Worm (Caenorhabditis elegans) whole organism, L3 larva: ENCODE data around the gene sru-6.

Experiments used
- R02D3.7 ChIP-seq: fragments of 150-350 bp; optimal IDR thresholded peaks from 2 replicates; lab custom pipeline; 2014; ENCODE audit warnings: missing biosample characterization, missing genetic modification characterization
- aly-2 ChIP-seq: fragments of 150-350 bp; optimal IDR thresholded peaks from 2 replicates; lab custom pipeline; 2014; ENCODE audit warnings: missing biosample characterization, missing genetic modification characterization
- ama-1 ChIP-seq: fragments of 150-350 bp; optimal IDR thresholded peaks from 2 replicates; lab custom pipeline; 2018
- ceh-28 ChIP-seq: fragments of 150-350 bp; optimal IDR thresholded peaks from 2 replicates; lab custom pipeline; 2014; ENCODE audit warnings: missing biosample characterization, missing genetic modification reagents, missing genetic modification characterization
- ceh-82 ChIP-seq: fragments of 150-350 bp; optimal IDR thresholded peaks from 2 replicates; lab custom pipeline; 2014; ENCODE audit warnings: missing biosample characterization, missing genetic modification characterization
- daf-12 ChIP-seq: fragments of 150-350 bp; optimal IDR thresholded peaks from 2 replicates; lab custom pipeline; 2014; ENCODE audit warnings: missing biosample characterization, missing genetic modification reagents, missing genetic modification characterization
- egl-5 ChIP-seq: fragments of 150-350 bp; optimal IDR thresholded peaks from 2 replicates; lab custom pipeline; 2017; ENCODE audit warnings: missing biosample characterization, missing genetic modification reagents, missing genetic modification characterization, inconsistent platforms
- elt-1 ChIP-seq: fragments of 150-350 bp; optimal IDR thresholded peaks from 2 replicates; lab custom pipeline; 2014; ENCODE audit warnings: missing biosample characterization, missing genetic modification characterization
- elt-2 ChIP-seq: sonication (generic microtip); optimal IDR thresholded peaks from 2 replicates; lab custom pipeline; 2016; ENCODE audit warnings: missing genetic modification reagents, mild to moderate bottlenecking, missing genetic modification characterization, missing compliant biosample characterization
- elt-3 ChIP-seq, 3 experiments: fragments of 150-350 bp in 1 of 3; sonication (generic microtip) in 2 of 3; optimal IDR thresholded peaks; 2 replicates in 2 of 3; 4 replicates in 1 of 3; lab custom pipeline; 2014 to 2017; ENCODE audit warnings: missing biosample characterization in 3 of 3, missing genetic modification characterization in 3 of 3
- eor-1 ChIP-seq, 2 experiments: fragments of 150-350 bp; optimal IDR thresholded peaks; 2 replicates each; lab custom pipeline; 2014 to 2018; ENCODE audit warnings: missing biosample characterization in 2 of 2, missing genetic modification characterization in 2 of 2
- fkh-10 ChIP-seq: sonication (generic microtip); optimal IDR thresholded peaks from 2 replicates; lab custom pipeline; 2017; ENCODE audit warnings: missing biosample characterization, missing genetic modification reagents, missing genetic modification characterization
- fkh-2 ChIP-seq: fragments of 150-350 bp; optimal IDR thresholded peaks from 2 replicates; lab custom pipeline; 2014; ENCODE audit warnings: missing biosample characterization, missing genetic modification reagents, missing genetic modification characterization
- fos-1 ChIP-seq: fragments of 150-350 bp; optimal IDR thresholded peaks from 2 replicates; lab custom pipeline; 2014; ENCODE audit warnings: missing biosample characterization, missing genetic modification characterization
- hmg-11 ChIP-seq: sonication (generic microtip); optimal IDR thresholded peaks from 2 replicates; lab custom pipeline; 2016; ENCODE audit warnings: missing genetic modification characterization, missing compliant biosample characterization
- lin-15B ChIP-seq: fragments of 150-350 bp; optimal IDR thresholded peaks from 2 replicates; lab custom pipeline; 2014; ENCODE audit warnings: missing biosample characterization, missing genetic modification characterization
- lin-39 ChIP-seq: fragments of 150-350 bp; optimal IDR thresholded peaks from 2 replicates; lab custom pipeline; 2018; ENCODE audit warnings: missing biosample characterization, missing genetic modification reagents, missing genetic modification characterization
- lsy-12 ChIP-seq: sonication (generic microtip); optimal IDR thresholded peaks from 2 replicates; lab custom pipeline; 2016; ENCODE audit warnings: mild to moderate bottlenecking, missing genetic modification characterization, missing compliant biosample characterization
- nfya-1 ChIP-seq: sonication (generic microtip); optimal IDR thresholded peaks from 2 replicates; lab custom pipeline; 2017; ENCODE audit warnings: missing genetic modification characterization, mild to moderate bottlenecking, missing compliant biosample characterization, antibody characterized with exemption, moderate library complexity; ENCODE audit not compliant: insufficient read depth
- nhr-11 ChIP-seq: fragments of 150-350 bp; optimal IDR thresholded peaks from 2 replicates; lab custom pipeline; 2014; ENCODE audit warnings: missing biosample characterization, missing genetic modification characterization
- nhr-12 ChIP-seq: fragments of 150-350 bp; optimal IDR thresholded peaks from 2 replicates; lab custom pipeline; 2014; ENCODE audit warnings: missing biosample characterization, missing genetic modification characterization
- nhr-23 ChIP-seq: fragments of 150-350 bp; optimal IDR thresholded peaks from 2 replicates; lab custom pipeline; 2014; ENCODE audit warnings: missing biosample characterization, missing genetic modification reagents, missing genetic modification characterization
- nhr-237 ChIP-seq: fragments of 150-350 bp; optimal IDR thresholded peaks from 2 replicates; lab custom pipeline; 2014; ENCODE audit warnings: missing biosample characterization, missing genetic modification characterization
- nhr-25 ChIP-seq: sonication (generic microtip); optimal IDR thresholded peaks from 2 replicates; lab custom pipeline; 2017; ENCODE audit warnings: missing biosample characterization, missing genetic modification characterization
- nhr-43 ChIP-seq: sonication (generic microtip); optimal IDR thresholded peaks from 2 replicates; lab custom pipeline; 2016; ENCODE audit warnings: mild to moderate bottlenecking, missing genetic modification characterization, missing compliant biosample characterization; ENCODE audit not compliant: poor library complexity, severe bottlenecking
- nhr-67 ChIP-seq: fragments of 150-350 bp; optimal IDR thresholded peaks from 2 replicates; lab custom pipeline; 2014; ENCODE audit warnings: missing biosample characterization, missing genetic modification characterization
- nhr-76 ChIP-seq: fragments of 150-350 bp; sonication (generic microtip); optimal IDR thresholded peaks from 5 replicates; lab custom pipeline; 2014; ENCODE audit warnings: missing biosample characterization, missing genetic modification characterization
- pha-4 ChIP-seq: fragments of 150-350 bp; optimal IDR thresholded peaks from 2 replicates; lab custom pipeline; 2014; ENCODE audit warnings: missing biosample characterization, missing genetic modification reagents, missing genetic modification characterization
- pqm-1 ChIP-seq: fragments of 150-350 bp; optimal IDR thresholded peaks from 2 replicates; lab custom pipeline; 2017; ENCODE audit warnings: missing biosample characterization, missing genetic modification characterization, inconsistent platforms
- sea-2 ChIP-seq: fragments of 150-350 bp; sonication (generic microtip); optimal IDR thresholded peaks from 4 replicates; lab custom pipeline; 2014; ENCODE audit warnings: missing biosample characterization, missing genetic modification reagents, missing genetic modification characterization
- skn-1 ChIP-seq: fragments of 150-350 bp; optimal IDR thresholded peaks from 2 replicates; lab custom pipeline; 2014; ENCODE audit warnings: missing biosample characterization, missing genetic modification characterization
- snpc-4 ChIP-seq: fragments of 150-350 bp; optimal IDR thresholded peaks from 2 replicates; lab custom pipeline; 2014; ENCODE audit warnings: missing biosample characterization, missing genetic modification characterization
- unc-39 ChIP-seq: sonication (generic microtip); optimal IDR thresholded peaks from 4 replicates; lab custom pipeline; 2017; ENCODE audit warnings: missing biosample characterization, missing genetic modification characterization
- unc-62 ChIP-seq: fragments of 150-350 bp; sonication (generic microtip); optimal IDR thresholded peaks from 4 replicates; lab custom pipeline; 2014; ENCODE audit warnings: missing biosample characterization, missing genetic modification reagents, missing genetic modification characterization
- zag-1 ChIP-seq: fragments of 150-350 bp; optimal IDR thresholded peaks from 2 replicates; lab custom pipeline; 2014; ENCODE audit warnings: missing biosample characterization, missing genetic modification characterization

The sru-6 gene

DNA sequence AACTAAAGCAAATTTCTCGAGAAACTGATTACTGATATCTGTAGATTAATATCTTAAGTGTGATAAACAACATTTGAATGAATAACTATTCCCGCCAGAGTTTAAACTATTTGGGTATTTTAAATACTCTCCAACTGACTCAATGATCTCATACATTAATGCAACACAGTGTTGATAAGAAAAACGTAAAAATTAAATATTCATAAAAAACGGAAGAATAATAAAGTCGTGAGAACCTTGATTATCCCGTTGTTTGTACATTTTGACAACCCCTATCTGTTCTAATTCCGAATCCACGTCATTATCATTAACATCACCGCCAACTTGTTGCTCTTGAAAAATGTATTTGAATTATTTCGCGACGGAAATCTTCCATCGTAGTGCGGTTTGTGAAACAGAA lies 39.2 kb downstream of the sru-6 start, which contains the start of gene elo-7:
Gene elo-7 (plus strand): TSS at position 301 of the 400 bp plus-strand sequence.
- TF ChIP-seq nhr-67 (no peak), daf-12 (tag; lab: Kevin White, UChicago) (no peak), hmg-11 (no peak), sea-2 (GFP tag; lab: Kevin White, UChicago) (no peak), lin-39 (no peak), unc-39 (tag; lab: Kevin White, UChicago) (no peak), pqm-1 (no peak)

DNA sequence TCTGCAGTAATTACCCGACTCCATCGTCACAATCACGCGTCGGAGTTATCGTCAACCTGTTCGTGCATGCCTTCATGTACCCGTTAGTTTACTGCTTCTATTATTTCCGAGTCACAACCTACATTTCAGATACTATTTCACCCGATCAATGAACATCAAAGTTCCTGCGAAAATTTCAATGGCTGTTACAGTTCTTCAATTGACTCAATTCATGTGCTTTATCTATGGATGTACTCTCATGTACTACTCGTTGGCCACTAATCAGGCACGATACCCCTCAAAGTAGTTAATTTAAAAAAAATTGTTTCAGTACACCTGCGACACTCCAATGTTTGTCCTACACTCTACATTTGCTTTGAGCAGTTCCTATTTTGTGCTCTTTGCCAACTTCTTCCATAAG lies 40.3 kb downstream of the sru-6 start:
- TF ChIP-seq aly-2 (tag; lab: Kevin White, UChicago) (no peak), elt-3 (tag; optimal IDR thresholded peaks at IDR 0.05; lab: Kevin White, UChicago) (no peak), lsy-12 (tag; lab: Kevin White, UChicago) (peak; percentile 44), unc-62 (GFP tag; lab: Kevin White, UChicago) (no peak), nhr-43 (peak; percentile 7), nhr-12 (no peak), R02D3.7 (tag; lab: Kevin White, UChicago) (no peak), fos-1 (tag; lab: Kevin White, UChicago) (no peak), nhr-25 (peak; percentile 39), nhr-237 (no peak), ama-1 (lab: Kevin White, UChicago) (peak; percentile 45), lin-39 (no peak), nfya-1 (tag; lab: Kevin White, UChicago) (no peak), nhr-23 (tag; lab: Kevin White, UChicago) (peak; percentile 8)

DNA sequence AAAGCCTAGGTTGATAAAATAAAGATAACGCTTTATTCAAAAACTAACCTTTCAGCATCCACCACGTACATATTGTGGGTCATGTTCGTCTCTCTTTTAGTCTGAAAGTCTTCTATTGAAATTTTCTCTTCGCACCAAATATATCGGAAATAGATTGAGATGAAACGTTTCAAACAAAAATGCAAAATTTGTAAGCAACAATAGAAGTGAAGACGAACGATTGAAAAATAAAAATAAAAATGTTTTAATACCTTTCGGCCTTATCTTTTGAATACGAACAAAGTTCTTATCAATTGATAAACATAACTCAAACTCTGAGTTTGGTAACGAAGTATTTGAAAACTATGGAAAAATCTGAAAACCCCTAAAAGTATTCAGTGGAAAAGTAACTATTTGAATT lies 42.7 kb downstream of the sru-6 start, which contains the start of gene F56H11.2:
Gene F56H11.2 (minus strand): TSS at position 101 of the 400 bp plus-strand sequence.
- peak; percentile 14 for TF ChIP-seq elt-2
- no peak for TF ChIP-seq fkh-2
- TF ChIP-seq, all 47 proteins: peak for 1

DNA sequence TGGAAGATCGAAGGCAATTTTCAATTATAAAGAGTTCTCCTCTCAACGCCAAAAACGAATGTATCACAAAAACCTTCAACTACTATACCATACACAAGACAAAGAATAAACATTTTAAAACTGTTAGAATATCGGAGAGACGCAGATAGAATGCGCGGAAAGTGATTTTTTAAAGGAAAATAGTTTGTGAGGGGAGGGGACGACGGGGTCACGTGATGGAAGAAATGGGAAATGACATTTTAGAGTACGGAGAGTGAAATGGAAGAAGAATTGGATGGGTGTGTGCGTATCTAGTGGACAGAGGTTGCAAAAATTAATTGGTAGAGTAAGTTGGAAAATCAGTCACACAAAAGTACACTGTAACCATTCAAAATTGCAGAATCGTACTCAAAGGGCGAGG lies 43.9 kb downstream of the sru-6 start:
- TF ChIP-seq lsy-12 (tag; lab: Kevin White, UChicago) (no peak), ceh-28 (tag; lab: Kevin White, UChicago) (no peak), pha-4 (tag; lab: Kevin White, UChicago) (peak; percentile 48), elt-3 (tag; optimal IDR thresholded peaks at IDR 0.05; lab: Kevin White, UChicago) (no peak), nhr-25 (peak; percentile 85), nfya-1 (tag; lab: Kevin White, UChicago) (no peak), ama-1 (lab: Kevin White, UChicago) (no peak), pqm-1 (no peak), zag-1 (tag; lab: Kevin White, UChicago) (no peak), nhr-23 (tag; lab: Kevin White, UChicago) (peak; percentile 46), egl-5 (no peak), snpc-4 (peak; percentile 6), eor-1 (tag; optimal IDR thresholded peaks at IDR 0.05; lab: Kevin White, UChicago) (no peak), ceh-82 (tag; lab: Kevin White, UChicago) (no peak), daf-12 (tag; lab: Kevin White, UChicago) (no peak)

DNA sequence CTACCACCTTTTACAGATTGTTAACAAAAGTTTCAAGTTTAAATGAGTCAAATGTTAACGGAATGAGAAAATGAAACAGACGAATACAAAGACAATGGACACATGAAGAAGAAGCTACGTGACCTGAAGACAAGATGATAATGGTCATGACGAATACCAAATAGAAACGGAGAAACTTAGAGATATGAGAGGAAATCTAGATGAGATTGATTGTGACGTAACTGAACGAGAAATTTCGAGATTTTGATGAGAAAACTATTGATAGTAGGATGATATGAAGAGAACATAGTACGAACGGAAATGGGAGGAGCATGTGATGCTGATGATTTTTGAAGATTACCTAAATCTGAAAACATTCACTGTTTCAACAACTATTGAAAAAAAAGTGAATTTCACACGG lies 44.7 kb downstream of the sru-6 start:
- peak; percentile 85 for TF ChIP-seq nhr-23 (tag; lab: Kevin White, UChicago)
- peak; percentile 62 for TF ChIP-seq nhr-43
- peak; percentile 9 for TF ChIP-seq nfya-1 (tag; lab: Kevin White, UChicago)
- no peak for TF ChIP-seq snpc-4
- peak; percentile 66 for TF ChIP-seq nhr-25
- no peak for TF ChIP-seq skn-1 (tag; lab: Kevin White, UChicago)
- peak in 1 of 3 experiments; percentile 81 for TF ChIP-seq elt-3 (tag; optimal IDR thresholded peaks at IDR 0.05; lab: Kevin White, UChicago)

DNA sequence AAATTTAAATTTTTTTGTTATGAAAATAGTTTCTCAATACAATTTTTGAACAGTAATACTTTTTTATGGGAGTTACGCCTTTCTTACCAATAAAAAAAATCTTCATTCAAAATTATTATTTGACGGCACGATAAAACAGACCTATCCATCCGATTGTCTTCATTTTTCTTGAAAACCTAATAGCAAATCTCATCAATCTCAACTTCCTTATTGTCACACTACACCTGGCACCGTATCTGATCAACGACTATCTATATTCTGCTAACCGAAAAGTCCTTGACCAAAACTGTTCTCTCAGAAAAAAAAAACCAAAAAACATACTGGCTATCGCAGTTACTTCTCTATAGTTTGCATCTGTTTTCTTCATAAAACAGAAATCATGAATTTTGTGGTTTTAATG lies 45.7 kb downstream of the sru-6 start:
- TF ChIP-seq nhr-67, result no peak
- TF ChIP-seq R02D3.7 (tag; lab: Kevin White, UChicago), result no peak
- no peak for TF ChIP-seq fkh-10 (GFP tag; lab: Kevin White, UChicago)
- no peak for TF ChIP-seq nhr-25
- TF ChIP-seq pqm-1, result no peak
- TF ChIP-seq ceh-82 (tag; lab: Kevin White, UChicago), result no peak
- TF ChIP-seq pha-4 (tag; lab: Kevin White, UChicago), result no peak
- TF ChIP-seq eor-1 (tag; optimal IDR thresholded peaks at IDR 0.05; lab: Kevin White, UChicago), result no peak
- no peak for TF ChIP-seq lin-15B (tag; lab: Kevin White, UChicago)
- no peak for TF ChIP-seq daf-12 (tag; lab: Kevin White, UChicago)
- peak; percentile 44 for TF ChIP-seq elt-1
- TF ChIP-seq hmg-11, result no peak
- TF ChIP-seq unc-62 (GFP tag; lab: Kevin White, UChicago), result no peak
- TF ChIP-seq nhr-11 (tag; lab: Kevin White, UChicago), result no peak
- TF ChIP-seq egl-5, result no peak
- TF ChIP-seq nhr-23 (tag; lab: Kevin White, UChicago), result peak; percentile 56
- no peak for TF ChIP-seq nhr-76 (tag; lab: Kevin White, UChicago)
- peak; percentile 20 for TF ChIP-seq nhr-43
- TF ChIP-seq lsy-12 (tag; lab: Kevin White, UChicago), result no peak
- TF ChIP-seq, all 47 proteins: peak for 3
